Worm (Caenorhabditis elegans): ENCODE measurements around the gene F22F7.11.

- TF ChIP-seq T22C8.4 (GFP tag; IDR thresholded peaks at IDR 0.05) (no peak), med-1 (GFP tag; optimal IDR thresholded peaks at IDR 0.05; ENCODE audit: insufficient read depth) (no peak), ztf-23 (GFP tag; IDR thresholded peaks at IDR 0.05) (no peak), klf-2 (GFP tag; conservative IDR thresholded peaks at IDR 0.05) (no peak), cog-1 (tag; optimal IDR thresholded peaks at IDR 0.05) (no peak), flt-1 (GFP tag; IDR thresholded peaks at IDR 0.05) (no peak)
Observed at ce11 chrV:2156830-2157229, 37.2 kb downstream of the F22F7.11 start, which contains the start of gene srbc-22.

Data from whole organism, midembryonic.